Worm (Caenorhabditis elegans): ENCODE measurements around the gene nlp-33.

DNA sequence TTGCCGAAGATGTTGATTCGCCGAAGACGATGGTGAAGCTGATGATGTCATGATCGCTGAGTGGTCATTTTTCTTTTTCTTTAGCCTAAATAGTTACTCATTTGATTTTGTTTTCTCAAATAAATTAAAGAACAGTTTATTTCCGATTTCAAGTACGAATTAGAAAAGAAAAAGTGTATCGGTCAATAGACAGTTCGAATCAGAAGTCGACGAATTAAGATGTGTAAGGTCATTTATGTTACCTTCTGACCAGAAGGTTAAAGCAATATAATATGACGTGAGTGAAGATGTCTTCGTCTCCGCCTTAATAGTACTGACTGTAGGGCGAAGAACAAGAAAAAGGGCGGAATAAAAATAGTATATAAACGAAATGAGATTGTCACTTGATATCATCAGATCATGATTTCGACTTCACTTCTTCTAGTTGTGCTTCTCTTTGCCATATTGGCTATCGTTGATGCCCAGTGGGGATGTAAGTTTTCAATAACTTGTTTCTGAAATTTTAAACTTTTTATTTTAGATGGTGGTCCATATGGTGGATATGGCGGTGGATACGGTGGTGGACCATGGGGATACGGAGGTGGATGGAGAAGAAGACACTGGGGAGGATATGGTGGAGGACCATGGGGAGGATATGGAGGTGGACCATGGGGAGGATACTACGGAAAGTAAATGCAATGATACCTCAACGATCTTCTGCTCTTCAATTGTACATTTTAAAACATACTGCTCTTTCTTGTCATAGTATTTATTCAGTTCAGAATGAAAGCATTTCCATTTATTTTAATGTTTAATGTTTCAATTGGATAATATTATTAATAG, at the start of gene nlp-33, which contains the start of gene T19C4.24:
- TF ChIP-seq let-526 (GFP tag; IDR thresholded peaks at IDR 0.05) (no peak), ceh-40 (GFP tag; IDR thresholded peaks at IDR 0.05) (no peak), nfyb-1 (GFP tag; IDR thresholded peaks at IDR 0.05) (no peak), attf-5 (GFP tag; optimal IDR thresholded peaks at IDR 0.05) (no peak), unc-130 (GFP tag; optimal IDR thresholded peaks at IDR 0.05) (no peak), ccch-3 (GFP tag; optimal IDR thresholded peaks at IDR 0.05) (no peak), egl-44 (GFP tag; IDR thresholded peaks at IDR 0.05) (no peak), Y95B8A.8 (GFP tag; IDR thresholded peaks at IDR 0.05) (no peak), ztf-26 (tag; optimal IDR thresholded peaks at IDR 0.05) (no peak), nhr-179 (tag; optimal IDR thresholded peaks at IDR 0.05) (no peak)

All from whole organism, young adult.